Worm (Caenorhabditis elegans) whole organism, young adult: ENCODE measurements around the gene btb-5.

ENCODE experiments used
- D2030.7 ChIP-seq: fragments of 200-800 bp; sonication (Bioruptor generic); IDR thresholded peaks from 2 replicates; pipeline ENCODE4 v1.3.6; 2022; ENCODE audit warnings: missing genetic modification reagents, missing genetic modification characterization, missing compliant biosample characterization
- F37B4.10 ChIP-seq: fragments of 200-800 bp; sonication (Bioruptor generic); IDR thresholded peaks from 2 replicates; pipeline ENCODE4 v1.3.6; 2022; ENCODE audit warnings: missing genetic modification characterization, missing compliant biosample characterization
- F49E8.2 ChIP-seq: sonication (generic microtip); optimal IDR thresholded peaks from 3 replicates; lab custom pipeline; 2017; ENCODE audit warnings: missing genetic modification characterization, mild to moderate bottlenecking, missing compliant biosample characterization, antibody characterized with exemption, moderate library complexity; ENCODE audit not compliant: insufficient read depth
- F57A8.1 ChIP-seq: fragments of 200-800 bp; sonication (Bioruptor generic); optimal IDR thresholded peaks from 2 replicates; lab custom pipeline; 2018; ENCODE audit warnings: mild to moderate bottlenecking, missing genetic modification characterization, moderate library complexity, missing compliant biosample characterization
- K12H6.12 ChIP-seq: fragments of 200-800 bp; sonication (Bioruptor generic); optimal IDR thresholded peaks from 2 replicates; lab custom pipeline; 2018; ENCODE audit warnings: mild to moderate bottlenecking, missing genetic modification characterization, missing compliant biosample characterization
- akir-1 ChIP-seq: fragments of 200-800 bp; sonication (Bioruptor generic); optimal IDR thresholded peaks from 2 replicates; lab custom pipeline; 2018; ENCODE audit warnings: mild to moderate bottlenecking, missing genetic modification characterization, moderate library complexity, missing compliant biosample characterization
- ama-1 ChIP-seq, 3 experiments: fragments of 150-350 bp in 1 of 3; sonication (generic microtip) in 2 of 3; optimal IDR thresholded peaks; 2 replicates each; lab custom pipeline; 2014 to 2018; ENCODE audit warnings: missing biosample characterization in 2 of 3, missing genetic modification characterization in 2 of 3, missing genetic modification reagents in 2 of 3
- aptf-2 ChIP-seq: fragments of 200-800 bp; sonication (Bioruptor generic); conservative IDR thresholded peaks from 2 replicates; pipeline ENCODE4 v1.3.6; 2022; ENCODE audit warnings: missing genetic modification reagents, missing genetic modification characterization, missing compliant biosample characterization
- attf-5 ChIP-seq: fragments of 200-800 bp; sonication (Bioruptor generic); optimal IDR thresholded peaks from 2 replicates; lab custom pipeline; 2018; ENCODE audit warnings: mild to moderate bottlenecking, missing genetic modification characterization, missing compliant biosample characterization
- ccch-3 ChIP-seq: fragments of 200-800 bp; sonication (Bioruptor generic); optimal IDR thresholded peaks from 2 replicates; lab custom pipeline; 2018; ENCODE audit warnings: mild to moderate bottlenecking, missing genetic modification characterization, missing compliant biosample characterization
- cebp-1 ChIP-seq, 2 experiments: fragments of 200-800 bp in 1 of 2; sonication (Bioruptor generic) in 1 of 2; sonication (generic microtip) in 1 of 2; IDR thresholded peaks in 1 of 2; optimal IDR thresholded peaks in 1 of 2; 2 replicates each; pipeline versions ENCODE4 v1.3.6 to Lab custom; 2017 to 2022; ENCODE audit warnings: missing compliant biosample characterization in 2 of 2, missing genetic modification characterization in 2 of 2, mild to moderate bottlenecking in 1 of 2, missing genetic modification reagents in 1 of 2, moderate library complexity in 1 of 2
- ceh-27 ChIP-seq: fragments of 200-800 bp; sonication (Bioruptor generic); optimal IDR thresholded peaks from 2 replicates; lab custom pipeline; 2018; ENCODE audit warnings: mild to moderate bottlenecking, missing genetic modification characterization, moderate library complexity, missing compliant biosample characterization
- die-1 ChIP-seq: sonication (generic microtip); optimal IDR thresholded peaks from 2 replicates; lab custom pipeline; 2016; ENCODE audit warnings: missing genotype, mild to moderate bottlenecking, missing genetic modification characterization, missing compliant biosample characterization
- egrh-3 ChIP-seq: fragments of 200-800 bp; sonication (Bioruptor generic); IDR thresholded peaks from 2 replicates; pipeline ENCODE4 v1.3.6; 2022; ENCODE audit warnings: missing genetic modification reagents, missing genetic modification characterization, missing compliant biosample characterization
- ets-4 ChIP-seq: fragments of 200-800 bp; sonication (Bioruptor generic); optimal IDR thresholded peaks from 2 replicates; lab custom pipeline; 2018; ENCODE audit warnings: mild to moderate bottlenecking, missing genetic modification characterization, missing compliant biosample characterization
- lin-26 ChIP-seq: fragments of 200-800 bp; sonication (Bioruptor generic); IDR thresholded peaks from 2 replicates; pipeline ENCODE4 v1.3.6; 2022; ENCODE audit warnings: missing genetic modification reagents, missing genetic modification characterization, missing compliant biosample characterization
- lin-40 ChIP-seq: sonication (generic microtip); optimal IDR thresholded peaks from 2 replicates; lab custom pipeline; 2016; ENCODE audit warnings: missing genetic modification characterization, mild to moderate bottlenecking, missing compliant biosample characterization, missing genotype, missing genetic modification reagents
- lir-1 ChIP-seq: fragments of 200-800 bp; sonication (Bioruptor generic); conservative IDR thresholded peaks from 2 replicates; pipeline ENCODE4 v1.3.6; 2022; ENCODE audit warnings: missing genetic modification reagents, missing genetic modification characterization, missing compliant biosample characterization
- lsl-1 ChIP-seq: fragments of 200-800 bp; sonication (Bioruptor generic); optimal IDR thresholded peaks from 2 replicates; lab custom pipeline; 2018; ENCODE audit warnings: mild to moderate bottlenecking, missing genetic modification characterization, moderate library complexity, missing compliant biosample characterization
- madf-10 ChIP-seq: sonication (generic microtip); optimal IDR thresholded peaks from 2 replicates; lab custom pipeline; 2016; ENCODE audit warnings: mild to moderate bottlenecking, missing genetic modification characterization, missing compliant biosample characterization
- mcd-1 ChIP-seq: fragments of 200-800 bp; sonication (Bioruptor generic); IDR thresholded peaks from 2 replicates; pipeline ENCODE4 v1.3.6; 2022; ENCODE audit warnings: missing genetic modification reagents, missing genetic modification characterization, missing compliant biosample characterization
- mes-4 ChIP-seq: sonication (generic microtip); optimal IDR thresholded peaks from 2 replicates; lab custom pipeline; 2016; ENCODE audit warnings: missing genotype, missing genetic modification characterization, missing compliant biosample characterization
- nfya-2 ChIP-seq: fragments of 200-800 bp; sonication (Bioruptor generic); IDR thresholded peaks from 2 replicates; pipeline ENCODE4 v1.3.6; 2022; ENCODE audit warnings: missing genetic modification reagents, missing genetic modification characterization, missing compliant biosample characterization
- nfyb-1 ChIP-seq: fragments of 200-800 bp; sonication (Bioruptor generic); IDR thresholded peaks from 2 replicates; pipeline ENCODE4 v1.3.6; 2022; ENCODE audit warnings: missing genetic modification reagents, missing genetic modification characterization, missing compliant biosample characterization
- nhr-179 ChIP-seq: sonication (generic microtip); optimal IDR thresholded peaks from 2 replicates; lab custom pipeline; 2016; ENCODE audit warnings: mild to moderate bottlenecking, missing genetic modification characterization, missing compliant biosample characterization
- nhr-90 ChIP-seq: sonication (generic microtip); optimal IDR thresholded peaks from 2 replicates; lab custom pipeline; 2016; ENCODE audit warnings: missing genotype, mild to moderate bottlenecking, missing genetic modification characterization, missing compliant biosample characterization
- pbrm-1 ChIP-seq: fragments of 200-800 bp; sonication (Bioruptor generic); IDR thresholded peaks from 2 replicates; pipeline ENCODE4 v1.3.6; 2022; ENCODE audit warnings: missing genetic modification reagents, missing genetic modification characterization, missing compliant biosample characterization
- pha-4 ChIP-seq: fragments of 150-350 bp; sonication (generic microtip); optimal IDR thresholded peaks from 2 replicates; lab custom pipeline; 2014; ENCODE audit warnings: missing biosample characterization, missing genetic modification reagents, missing genetic modification characterization
- rpc-1 ChIP-seq, 2 experiments: fragments of 150-350 bp in 1 of 2; sonication (generic microtip) in 1 of 2; optimal IDR thresholded peaks; 2 replicates each; lab custom pipeline; 2014 to 2018; ENCODE audit warnings: missing biosample characterization in 1 of 2, missing genetic modification characterization in 1 of 2, missing genetic modification reagents in 1 of 2, missing genotype in 1 of 2
- sdz-38 ChIP-seq: sonication (generic microtip); optimal IDR thresholded peaks from 2 replicates; lab custom pipeline; 2016; ENCODE audit warnings: missing genotype, missing genetic modification characterization, missing compliant biosample characterization
- snpc-4 ChIP-seq, 5 experiments: fragments of 150-350 bp in 1 of 5; sonication (generic microtip) in 4 of 5; optimal IDR thresholded peaks; 2 replicates each; lab custom pipeline; 2014 to 2018; ENCODE audit warnings: missing genetic modification characterization in 5 of 5, missing biosample characterization in 3 of 5, antibody characterized with exemption in 2 of 5, mild to moderate bottlenecking in 2 of 5, missing compliant biosample characterization in 2 of 5, missing genotype in 2 of 5, moderate library complexity in 2 of 5, missing genetic modification reagents in 1 of 5
- somi-1 ChIP-seq: fragments of 200-800 bp; sonication (Bioruptor generic); optimal IDR thresholded peaks from 2 replicates; lab custom pipeline; 2018; ENCODE audit warnings: mild to moderate bottlenecking, missing genetic modification characterization, missing compliant biosample characterization
- zfh-2 ChIP-seq: fragments of 200-800 bp; sonication (Bioruptor generic); conservative IDR thresholded peaks from 2 replicates; pipeline ENCODE4 v1.3.6; 2022; ENCODE audit warnings: missing genetic modification reagents, missing genetic modification characterization, missing compliant biosample characterization
- ztf-28 ChIP-seq: fragments of 200-800 bp; sonication (Bioruptor generic); IDR thresholded peaks from 2 replicates; pipeline ENCODE4 v1.3.6; 2022; ENCODE audit warnings: missing genetic modification reagents, missing genetic modification characterization, missing compliant biosample characterization
- ztf-3 ChIP-seq: fragments of 200-800 bp; sonication (Bioruptor generic); optimal IDR thresholded peaks from 2 replicates; lab custom pipeline; 2018; ENCODE audit warnings: mild to moderate bottlenecking, missing genetic modification characterization, missing compliant biosample characterization

btb-5 gene

DNA sequence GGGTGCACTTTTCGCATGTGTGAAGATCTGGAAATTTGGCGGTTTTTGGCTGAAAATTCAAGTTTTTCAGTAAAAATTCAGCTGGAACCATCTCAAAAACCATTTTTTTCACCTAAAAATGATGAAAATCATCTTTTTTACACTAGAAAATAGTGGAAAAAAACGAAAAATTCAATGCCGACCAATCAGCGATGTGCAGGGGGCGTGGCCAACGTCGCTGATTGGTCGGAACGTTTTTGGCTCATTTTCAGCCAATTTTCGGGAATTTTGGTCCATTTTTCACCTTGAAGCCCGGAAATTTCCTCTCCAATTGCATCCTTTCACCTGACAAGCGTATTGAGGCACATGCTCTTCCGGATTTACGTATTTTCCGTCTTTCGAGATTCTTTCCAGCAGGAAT is 23.4 kb upstream of the btb-5 start:
- TF ChIP-seq nfya-2 (GFP tag; lab: Robert Waterston, UW) (0 out of 2 replicates have a peak, but pooled peaks have one; percentile 77), nfyb-1 (GFP tag; lab: Robert Waterston, UW) (peak; percentile 76; the same call in 1 of the 2 replicates), F49E8.2 (tag; lab: Kevin White, UChicago) (no peak)

DNA sequence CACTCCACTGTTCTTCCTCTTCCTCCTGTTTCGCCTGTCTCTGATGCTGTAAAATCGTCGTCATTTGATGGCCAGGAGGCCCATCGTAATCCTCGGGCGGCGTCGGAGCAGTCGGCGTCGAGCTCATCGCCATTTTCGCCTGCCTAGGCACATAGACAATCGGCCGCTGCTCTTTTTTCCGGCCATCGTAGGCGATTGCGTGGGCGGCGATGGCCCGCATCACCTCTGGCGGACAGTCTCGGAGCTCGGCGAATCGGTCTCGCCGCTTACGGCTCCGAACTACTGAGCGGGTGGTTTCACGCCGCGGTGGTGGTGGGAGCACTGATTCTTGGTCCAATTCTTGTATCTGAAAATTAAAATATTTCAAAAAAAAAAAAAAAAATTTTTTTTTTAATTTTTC is 11.1 kb upstream of the btb-5 start:
- TF ChIP-seq zfh-2, result peak; percentile 84
- TF ChIP-seq sdz-38 (tag; lab: Kevin White, UChicago), result no peak
- TF ChIP-seq akir-1 (GFP tag; lab: Kevin White, UChicago), result no peak
- TF ChIP-seq F57A8.1 (GFP tag; lab: Kevin White, UChicago), result no peak
- no peak for TF ChIP-seq somi-1 (GFP tag; lab: Kevin White, UChicago)
- TF ChIP-seq lin-40 (tag; lab: Kevin White, UChicago), result no peak
- TF ChIP-seq madf-10 (tag; lab: Kevin White, UChicago), result no peak
- no peak for TF ChIP-seq die-1
- peak; percentile 70; the same call in 1 of the 2 replicates for TF ChIP-seq egrh-3
- TF ChIP-seq, all 124 proteins: peak for 2

DNA sequence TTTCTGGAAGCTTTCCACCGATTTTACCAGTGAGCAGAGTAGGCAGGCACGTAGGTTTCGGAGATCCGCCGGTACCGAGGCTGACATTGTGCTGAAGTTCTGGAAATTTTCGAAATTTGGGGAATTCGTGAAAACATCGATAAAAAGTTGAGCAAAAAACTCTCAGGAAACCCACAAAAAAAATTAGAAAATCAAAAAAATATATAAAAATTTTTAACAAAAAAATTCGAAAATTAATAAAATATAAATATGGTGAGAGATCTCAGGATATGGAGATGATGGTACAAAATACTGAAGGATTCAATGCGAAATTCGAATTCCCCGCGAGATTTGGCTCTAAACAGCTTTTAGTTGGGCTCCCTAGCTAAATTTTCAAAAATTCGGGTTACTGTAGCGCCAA is 8.7 kb upstream of the btb-5 start, which contains the start of gene spt-4:
spt-4 (minus strand) TSS at position 101 of the 400 bp plus-strand sequence.
- no peak for TF ChIP-seq F37B4.10 (GFP tag; lab: Robert Waterston, UW)
- TF ChIP-seq zfh-2, result no peak
- TF ChIP-seq nfya-2 (GFP tag; lab: Robert Waterston, UW), result no peak
- no peak for TF ChIP-seq mes-4 (tag; lab: Kevin White, UChicago)
- no peak for TF ChIP-seq D2030.7 (GFP tag; lab: Robert Waterston, UW)
- no peak for TF ChIP-seq lir-1 (GFP tag; lab: Robert Waterston, UW)
- no peak for TF ChIP-seq ztf-3 (GFP tag; lab: Kevin White, UChicago)
- TF ChIP-seq pha-4, result no peak
- TF ChIP-seq nhr-179 (tag; lab: Kevin White, UChicago), result no peak
- TF ChIP-seq rpc-1 (optimal IDR thresholded peaks at IDR 0.05; lab: Kevin White, UChicago), result no peak
- no peak for TF ChIP-seq rpc-1 (tag; optimal IDR thresholded peaks at IDR 0.05; lab: Kevin White, UChicago)
- no peak for TF ChIP-seq lsl-1 (GFP tag; lab: Kevin White, UChicago)
- no peak for TF ChIP-seq akir-1 (GFP tag; lab: Kevin White, UChicago)
- TF ChIP-seq ccch-3 (GFP tag; lab: Kevin White, UChicago), result no peak
- TF ChIP-seq aptf-2 (GFP tag; lab: Robert Waterston, UW), result no peak
- TF ChIP-seq sdz-38 (tag; lab: Kevin White, UChicago), result no peak
- TF ChIP-seq ets-4 (GFP tag; lab: Kevin White, UChicago), result no peak
- TF ChIP-seq ztf-28, result no peak
- TF ChIP-seq, all 124 proteins: peak for 0

DNA sequence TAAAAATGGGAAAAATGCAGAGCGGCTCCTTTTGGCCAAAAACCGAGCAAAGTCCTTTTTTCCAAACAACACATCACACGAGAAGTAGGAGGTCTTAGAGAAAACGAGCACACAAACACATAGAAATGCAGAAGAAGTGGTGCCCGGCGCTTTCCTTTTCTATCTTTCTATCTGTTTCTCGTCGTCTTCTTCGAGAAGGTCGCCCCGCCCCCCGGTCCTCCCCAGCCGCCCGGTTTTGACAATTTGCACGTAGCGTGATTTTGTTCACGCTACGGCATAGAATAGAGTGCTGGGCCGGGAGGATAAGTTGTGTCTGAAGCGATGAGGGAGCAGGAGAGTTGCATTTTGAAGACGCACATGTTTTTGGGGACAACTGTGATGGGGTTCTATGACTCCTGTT is 6.1 kb upstream of the btb-5 start:
- TF ChIP-seq ama-1 (optimal IDR thresholded peaks at IDR 0.05; lab: Kevin White, UChicago), result peak; percentile 78
- no peak for TF ChIP-seq ama-1 (GFP tag; optimal IDR thresholded peaks at IDR 0.05; lab: Kevin White, UChicago)
- 0 out of 2 replicates have a peak, but pooled peaks have one; percentile 7 for TF ChIP-seq ztf-28
- TF ChIP-seq somi-1 (GFP tag; lab: Kevin White, UChicago), result peak; percentile 12
- peak; percentile 25; the same call in 1 of the 2 replicates for TF ChIP-seq mcd-1
- TF ChIP-seq nhr-90, result no peak
- TF ChIP-seq zfh-2, result peak; percentile 81
- TF ChIP-seq attf-5 (GFP tag; lab: Kevin White, UChicago), result peak; percentile 39
- no peak for TF ChIP-seq egrh-3
- peak; percentile 48 for TF ChIP-seq K12H6.12 (tag; lab: Kevin White, UChicago)
- peak; percentile 30; the same call in 1 of the 2 replicates for TF ChIP-seq pbrm-1 (GFP tag; lab: Robert Waterston, UW)
- TF ChIP-seq ceh-27 (GFP tag; lab: Kevin White, UChicago), result peak; percentile 33
- peak; percentile 15; the same call in 1 of the 2 replicates for TF ChIP-seq lin-26 (GFP tag; lab: Robert Waterston, UW)
- no peak for TF ChIP-seq cebp-1 (GFP tag; IDR thresholded peaks at IDR 0.05; lab: Robert Waterston, UW)
- peak; percentile 55 for TF ChIP-seq cebp-1 (tag; optimal IDR thresholded peaks at IDR 0.05; lab: Kevin White, UChicago)
- no peak for TF ChIP-seq snpc-4 (GFP tag; optimal IDR thresholded peaks at IDR 0.05; lab: Kevin White, UChicago)
- TF ChIP-seq snpc-4 (tag; optimal IDR thresholded peaks at IDR 0.05; lab: Kevin White, UChicago), result no peak
